Worm (Caenorhabditis elegans) whole organism, L1 larva: Measurements from ENCODE around the gene C03B1.17.
A peak's percentile ranks its signal among the peaks of the same experiment; 100 is the strongest.

Source experiments
- C04F5.9 ChIP-seq: sonication (generic microtip); optimal IDR thresholded peaks from 2 replicates; lab custom pipeline; 2016; ENCODE audit warnings: missing genetic modification characterization, missing compliant biosample characterization
- C16A3.4 ChIP-seq: fragments of 150-350 bp; optimal IDR thresholded peaks from 2 replicates; lab custom pipeline; 2014; ENCODE audit warnings: missing biosample characterization, missing genetic modification characterization
- aha-1 ChIP-seq: fragments of 150-350 bp; optimal IDR thresholded peaks from 2 replicates; lab custom pipeline; 2014; ENCODE audit warnings: missing biosample characterization, missing genetic modification characterization
- alr-1 ChIP-seq: fragments of 200-800 bp; sonication (Bioruptor generic); optimal IDR thresholded peaks from 2 replicates; lab custom pipeline; 2018; ENCODE audit warnings: borderline replicate concordance, mild to moderate bottlenecking, missing genetic modification characterization, missing compliant biosample characterization
- ama-1 ChIP-seq: fragments of 150-350 bp; optimal IDR thresholded peaks from 2 replicates; lab custom pipeline; 2014
- ceh-8 ChIP-seq: fragments of 200-800 bp; sonication (Bioruptor generic); optimal IDR thresholded peaks from 2 replicates; lab custom pipeline; 2018; ENCODE audit warnings: mild to moderate bottlenecking, missing genetic modification characterization, moderate library complexity, missing compliant biosample characterization
- ceh-88 ChIP-seq: fragments of 200-800 bp; sonication (Bioruptor generic); IDR thresholded peaks from 2 replicates; pipeline ENCODE4 v1.3.6; 2022; ENCODE audit warnings: missing genetic modification characterization, missing compliant biosample characterization
- ceh-90 ChIP-seq: sonication (generic microtip); optimal IDR thresholded peaks from 2 replicates; lab custom pipeline; 2016; ENCODE audit warnings: missing genetic modification characterization, missing compliant biosample characterization
- ces-1 ChIP-seq: fragments of 150-350 bp; optimal IDR thresholded peaks from 2 replicates; lab custom pipeline; 2014; ENCODE audit warnings: missing biosample characterization, missing genetic modification reagents, missing genetic modification characterization
- dsc-1 ChIP-seq: sonication (generic microtip); optimal IDR thresholded peaks from 2 replicates; lab custom pipeline; 2016; ENCODE audit warnings: mild to moderate bottlenecking, missing genetic modification characterization, missing compliant biosample characterization
- efl-1 ChIP-seq, 4 experiments: fragments of 150-350 bp; optimal IDR thresholded peaks in 3 of 4; peaks in 1 of 4; 1 replicate in 1 of 4; 2 replicates in 3 of 4; lab custom pipeline; 2014; ENCODE audit warnings: missing biosample characterization in 2 of 4, missing genetic modification characterization in 2 of 4, missing genetic modification reagents in 2 of 4
- efl-3 ChIP-seq: fragments of 200-800 bp; sonication (Bioruptor generic); optimal IDR thresholded peaks from 2 replicates; lab custom pipeline; 2018; ENCODE audit warnings: mild to moderate bottlenecking, missing genetic modification characterization, missing compliant biosample characterization
- egl-27 ChIP-seq, 2 experiments: fragments of 150-350 bp in 1 of 2; sonication (generic microtip); optimal IDR thresholded peaks; 3 replicates each; lab custom pipeline; 2017 to 2018; ENCODE audit warnings: missing biosample characterization in 2 of 2, missing genetic modification characterization in 2 of 2, missing genetic modification reagents in 2 of 2
- elt-3 ChIP-seq, 6 experiments: fragments of 150-350 bp in 1 of 6; sonication (generic microtip); optimal IDR thresholded peaks; 2 replicates each; lab custom pipeline; 2017 to 2018; ENCODE audit warnings: missing biosample characterization in 6 of 6, missing genetic modification characterization in 6 of 6, inconsistent platforms in 1 of 6
- fkh-10 ChIP-seq: sonication (generic microtip); optimal IDR thresholded peaks from 2 replicates; lab custom pipeline; 2017; ENCODE audit warnings: missing biosample characterization, missing genetic modification reagents, missing genetic modification characterization
- hlh-17 ChIP-seq: fragments of 200-800 bp; sonication (Bioruptor generic); optimal IDR thresholded peaks from 2 replicates; lab custom pipeline; 2018; ENCODE audit warnings: missing genetic modification characterization, mild to moderate bottlenecking, missing compliant biosample characterization, moderate library complexity, borderline replicate concordance
- hlh-4 ChIP-seq: sonication (generic microtip); optimal IDR thresholded peaks from 2 replicates; lab custom pipeline; 2016; ENCODE audit warnings: mild to moderate bottlenecking, missing genetic modification characterization, missing compliant biosample characterization
- hpl-2 ChIP-seq: fragments of 150-350 bp; optimal IDR thresholded peaks from 2 replicates; lab custom pipeline; 2014; ENCODE audit warnings: missing biosample characterization, missing genetic modification reagents, missing genetic modification characterization
- lin-13 ChIP-seq: fragments of 150-350 bp; optimal IDR thresholded peaks from 2 replicates; lab custom pipeline; 2014; ENCODE audit warnings: missing biosample characterization, missing genetic modification reagents, missing genetic modification characterization
- lin-14 ChIP-seq: fragments of 200-800 bp; sonication (Bioruptor generic); optimal IDR thresholded peaks from 2 replicates; lab custom pipeline; 2018; ENCODE audit warnings: mild to moderate bottlenecking, missing genetic modification characterization, moderate library complexity, missing compliant biosample characterization
- lin-35 ChIP-seq, 2 experiments: fragments of 150-350 bp; optimal IDR thresholded peaks; 2 replicates each; lab custom pipeline; 2014; ENCODE audit warnings: missing biosample characterization in 2 of 2, missing genetic modification characterization in 2 of 2, missing genetic modification reagents in 2 of 2
- lin-39 ChIP-seq: fragments of 150-350 bp; optimal IDR thresholded peaks from 2 replicates; lab custom pipeline; 2014; ENCODE audit warnings: missing biosample characterization, missing genetic modification reagents, missing genetic modification characterization
- lir-3 ChIP-seq: sonication (generic microtip); optimal IDR thresholded peaks from 2 replicates; lab custom pipeline; 2016; ENCODE audit warnings: mild to moderate bottlenecking, missing genetic modification characterization, moderate library complexity, missing compliant biosample characterization; ENCODE audit not compliant: poor library complexity
- mab-9 ChIP-seq: fragments of 200-800 bp; sonication (Bioruptor generic); IDR thresholded peaks from 2 replicates; pipeline ENCODE4 v1.3.6; 2022; ENCODE audit warnings: missing genetic modification reagents, missing genetic modification characterization, missing compliant biosample characterization
- mdl-1 ChIP-seq, 2 experiments: fragments of 150-350 bp; optimal IDR thresholded peaks; 2 replicates each; lab custom pipeline; 2014 to 2017; ENCODE audit warnings: missing biosample characterization in 2 of 2, missing genetic modification characterization in 2 of 2, inconsistent platforms in 1 of 2
- nhr-11 ChIP-seq: fragments of 150-350 bp; optimal IDR thresholded peaks from 2 replicates; lab custom pipeline; 2014; ENCODE audit warnings: missing biosample characterization, missing genetic modification characterization
- nhr-19 ChIP-seq: fragments of 200-800 bp; sonication (Bioruptor generic); conservative IDR thresholded peaks from 2 replicates; pipeline ENCODE4 v1.3.6; 2022; ENCODE audit warnings: missing genetic modification characterization, missing compliant biosample characterization
- nhr-237 ChIP-seq: fragments of 150-350 bp; optimal IDR thresholded peaks from 2 replicates; lab custom pipeline; 2014; ENCODE audit warnings: missing biosample characterization, missing genetic modification characterization
- nhr-28 ChIP-seq: fragments of 150-350 bp; optimal IDR thresholded peaks from 2 replicates; lab custom pipeline; 2014; ENCODE audit warnings: missing biosample characterization, missing genetic modification characterization
- nhr-47 ChIP-seq: sonication (generic microtip); optimal IDR thresholded peaks from 2 replicates; lab custom pipeline; 2016; ENCODE audit warnings: mild to moderate bottlenecking, missing genetic modification characterization, moderate library complexity, missing compliant biosample characterization
- nhr-71 ChIP-seq: sonication (generic microtip); optimal IDR thresholded peaks from 2 replicates; lab custom pipeline; 2016; ENCODE audit warnings: mild to moderate bottlenecking, missing genetic modification characterization, moderate library complexity, missing compliant biosample characterization
- nhr-76 ChIP-seq: sonication (generic microtip); optimal IDR thresholded peaks from 2 replicates; lab custom pipeline; 2017; ENCODE audit warnings: missing biosample characterization, missing genetic modification characterization
- nhr-77 ChIP-seq: fragments of 150-350 bp; optimal IDR thresholded peaks from 2 replicates; lab custom pipeline; 2014; ENCODE audit warnings: missing biosample characterization, missing genetic modification characterization
- nhr-85 ChIP-seq: sonication (generic microtip); peaks from one replicate; lab custom pipeline; 2016; ENCODE audit warnings: missing genetic modification characterization, inconsistent platforms, missing compliant biosample characterization
- pax-3 ChIP-seq: fragments of 200-800 bp; sonication (Bioruptor generic); optimal IDR thresholded peaks from 2 replicates; lab custom pipeline; 2018; ENCODE audit warnings: mild to moderate bottlenecking, missing genetic modification characterization, moderate library complexity, missing compliant biosample characterization
- pqm-1 ChIP-seq: sonication (generic microtip); optimal IDR thresholded peaks from 3 replicates; lab custom pipeline; 2017; ENCODE audit warnings: missing biosample characterization, missing genetic modification characterization
- sptf-1 ChIP-seq: fragments of 150-350 bp; optimal IDR thresholded peaks from 2 replicates; lab custom pipeline; 2014; ENCODE audit warnings: missing biosample characterization, missing genetic modification characterization
- swsn-7 ChIP-seq: sonication (generic microtip); optimal IDR thresholded peaks from 2 replicates; lab custom pipeline; 2016; ENCODE audit warnings: missing genetic modification characterization, missing compliant biosample characterization
- unc-130 ChIP-seq: fragments of 150-350 bp; optimal IDR thresholded peaks from 2 replicates; lab custom pipeline; 2017; ENCODE audit warnings: missing biosample characterization, missing genetic modification characterization, inconsistent platforms
- unc-62 ChIP-seq: fragments of 150-350 bp; optimal IDR thresholded peaks from 2 replicates; lab custom pipeline; 2014; ENCODE audit warnings: missing biosample characterization, missing genetic modification reagents, missing genetic modification characterization
- zag-1 ChIP-seq: fragments of 150-350 bp; optimal IDR thresholded peaks from 2 replicates; lab custom pipeline; 2014; ENCODE audit warnings: missing biosample characterization, missing genetic modification characterization
- ztf-4 ChIP-seq: fragments of 150-350 bp; optimal IDR thresholded peaks from 2 replicates; lab custom pipeline; 2014; ENCODE audit warnings: missing biosample characterization, missing genetic modification characterization

C03B1.17 gene

ce11 chrX:6382930-6383329 lies 9.5 kb downstream of the C03B1.17 start:
- TF ChIP-seq lin-13 (GFP tag; lab: Kevin White, UChicago) (no peak), lir-3 (no peak), efl-1 (optimal IDR thresholded peaks at IDR 0.05; lab: Kevin White, UChicago) (no peak), efl-1 (GFP tag; optimal IDR thresholded peaks at IDR 0.05 in 1 of 2; lab: Kevin White, UChicago) (no peak), hlh-17 (GFP tag; lab: Kevin White, UChicago) (no peak), ces-1 (GFP tag; lab: Kevin White, UChicago) (no peak), nhr-85 (tag; lab: Kevin White, UChicago) (peak; percentile 77), lin-14 (GFP tag; lab: Kevin White, UChicago) (peak; percentile 19), ceh-88 (GFP tag; lab: Robert Waterston, UW) (no peak), ceh-8 (no peak), pax-3 (tag; lab: Kevin White, UChicago) (no peak), lin-39 (tag; lab: Kevin White, UChicago) (no peak), elt-3 (tag; optimal IDR thresholded peaks at IDR 0.05; lab: Kevin White, UChicago) (no peak)

ce11 chrX:6384537-6384936 lies 11.1 kb downstream of the C03B1.17 start:
- TF ChIP-seq efl-1 (optimal IDR thresholded peaks at IDR 0.05; lab: Kevin White, UChicago) (no peak), efl-1 (GFP tag; optimal IDR thresholded peaks at IDR 0.05 in 1 of 2; lab: Kevin White, UChicago) (peak in 1 of 2 experiments; percentile 19), pqm-1 (tag; lab: Kevin White, UChicago) (no peak), ztf-4 (no peak)

- no peak for TF ChIP-seq egl-27 (tag; optimal IDR thresholded peaks at IDR 0.05; lab: Kevin White, UChicago)
- TF ChIP-seq hpl-2 (GFP tag; lab: Kevin White, UChicago): no peak
- TF ChIP-seq dsc-1 (tag; lab: Kevin White, UChicago): no peak
- no peak for TF ChIP-seq hlh-4
- no peak for TF ChIP-seq C16A3.4
- no peak for TF ChIP-seq unc-130
- TF ChIP-seq nhr-19 (GFP tag; lab: Robert Waterston, UW): no peak
These were observed 11.7 kb downstream of the C03B1.17 start, which contains the start of gene igdb-3 for ce11 chrX:6385185-6385584. Gene igdb-3 (plus strand): TSS chrX:6385485.

- no peak for TF ChIP-seq nhr-77 (tag; lab: Kevin White, UChicago)
- TF ChIP-seq nhr-47: no peak
- no peak for TF ChIP-seq fkh-10 (GFP tag; lab: Kevin White, UChicago)
- no peak for TF ChIP-seq sptf-1
- no peak for TF ChIP-seq ceh-90 (tag; lab: Kevin White, UChicago)
- no peak for TF ChIP-seq nhr-71 (tag; lab: Kevin White, UChicago)
- no peak for TF ChIP-seq lir-3
- TF ChIP-seq nhr-28 (tag; lab: Kevin White, UChicago): no peak
- TF ChIP-seq lin-35 (GFP tag; optimal IDR thresholded peaks at IDR 0.05; lab: Kevin White, UChicago): no peak
- TF ChIP-seq mab-9 (GFP tag; lab: Robert Waterston, UW): no peak
- TF ChIP-seq nhr-237: no peak
- TF ChIP-seq mdl-1 (tag; optimal IDR thresholded peaks at IDR 0.05; lab: Kevin White, UChicago): no peak
- no peak for TF ChIP-seq efl-1 (optimal IDR thresholded peaks at IDR 0.05; lab: Kevin White, UChicago)
- TF ChIP-seq efl-1 (GFP tag; optimal IDR thresholded peaks at IDR 0.05 in 1 of 2; lab: Kevin White, UChicago): no peak
These were observed 15.2 kb downstream of the C03B1.17 start for ce11 chrX:6388639-6389038.

ce11 chrX:6391491-6391890 lies 18.0 kb downstream of the C03B1.17 start, which contains the start of gene igcm-2:
Gene igcm-2 (minus strand): TSS chrX:6391591.
- TF ChIP-seq efl-3 (GFP tag; lab: Kevin White, UChicago): no peak
- no peak for TF ChIP-seq unc-62 (GFP tag; lab: Kevin White, UChicago)
- TF ChIP-seq nhr-19 (GFP tag; lab: Robert Waterston, UW): no peak
- no peak for TF ChIP-seq C04F5.9 (tag; lab: Kevin White, UChicago)
- TF ChIP-seq swsn-7 (tag; lab: Kevin White, UChicago): no peak
- TF ChIP-seq nhr-11: no peak
- no peak for TF ChIP-seq ama-1 (lab: Kevin White, UChicago)
- TF ChIP-seq nhr-76 (tag; lab: Kevin White, UChicago): no peak
- TF ChIP-seq hlh-4: no peak
- TF ChIP-seq fkh-10 (GFP tag; lab: Kevin White, UChicago): no peak
- no peak for TF ChIP-seq zag-1 (tag; lab: Kevin White, UChicago)
- TF ChIP-seq alr-1: no peak
- no peak for TF ChIP-seq nhr-47
- TF ChIP-seq aha-1 (tag; lab: Kevin White, UChicago): no peak
